Fruit fly (Drosophila melanogaster): ENCODE data around the gene CG31176.

DNA sequence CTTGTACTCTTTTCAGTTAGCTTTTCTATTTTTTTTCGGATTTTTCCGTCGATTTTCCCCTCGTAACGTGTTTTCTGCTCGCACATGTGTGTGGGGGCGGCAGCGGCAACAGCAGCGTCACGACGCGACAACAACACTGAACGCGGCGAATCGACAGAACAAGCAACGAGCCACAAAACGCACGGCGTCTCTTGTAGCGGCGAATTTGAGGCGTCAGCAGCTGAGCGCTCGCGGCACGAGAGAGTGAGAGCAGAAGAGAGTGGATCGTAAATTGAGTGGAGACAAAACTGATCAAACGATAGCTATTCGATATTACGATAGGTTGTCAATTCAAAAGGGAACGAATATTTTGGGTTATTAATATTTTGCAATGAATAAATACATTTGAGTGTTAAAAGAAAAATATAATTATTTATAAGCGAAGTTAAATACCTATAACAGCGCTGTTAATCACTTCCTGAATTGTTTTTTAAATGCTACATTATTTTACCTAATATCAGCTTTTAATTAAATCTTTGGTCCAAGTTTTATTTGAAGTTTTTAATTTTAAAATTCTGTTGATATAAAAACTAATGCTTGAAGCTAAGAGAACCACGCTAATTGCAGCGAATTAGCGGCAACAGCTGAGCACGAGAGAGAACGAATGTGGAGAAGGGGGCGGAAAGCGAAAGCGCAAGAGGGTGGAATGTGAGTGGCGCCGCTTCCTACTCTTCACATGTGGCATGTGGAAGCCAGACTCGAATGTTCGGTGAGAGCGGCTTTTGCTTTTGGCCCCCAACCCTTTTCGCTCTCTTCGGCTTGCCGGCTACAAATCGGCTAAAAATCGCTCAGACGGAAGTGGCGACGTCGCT, 86.3 kb downstream of the CG31176 start:
- TF ChIP-seq psq (optimal IDR thresholded peaks at IDR 0.05): no peak
- no peak for TF ChIP-seq h (optimal IDR thresholded peaks at IDR 0.05)
- no peak for TF ChIP-seq insv (optimal IDR thresholded peaks at IDR 0.05)
- TF ChIP-seq Myc (optimal IDR thresholded peaks at IDR 0.05): no peak
- TF ChIP-seq ttk (optimal IDR thresholded peaks at IDR 0.05): no peak
- no peak for TF ChIP-seq Sin3A (optimal IDR thresholded peaks at IDR 0.05)

All from Kc167 (cell line).